Fruit fly (Drosophila melanogaster): ENCODE data around the gene CG6999.

- no peak for TF ChIP-seq psq (GFP tag; optimal IDR thresholded peaks at IDR 0.05)
- no peak for TF ChIP-seq CG15601 (tag; optimal IDR thresholded peaks at IDR 0.05)
These were observed 47.3 kb upstream of the CG6999 start for dm6 chrX:9040855-9041254.

Data from whole organism, embryonic.